Worm (Caenorhabditis elegans): ENCODE data around the gene F21C10.13.

The F21C10.13 gene

ce11 chrV:9095613-9096317 is 26.3 kb upstream of the F21C10.13 start, which contains the start of gene F21C10.10 (continued):
- TF ChIP-seq alr-1 (tag; optimal IDR thresholded peaks at IDR 0.05; ENCODE audit: borderline replicate concordance) = no peak
- peak; percentile 87 for TF ChIP-seq mep-1 (tag; optimal IDR thresholded peaks at IDR 0.05)
- no peak for TF ChIP-seq C34B4.2 (tag; optimal IDR thresholded peaks at IDR 0.05)

- TF ChIP-seq lsy-2 (tag; optimal IDR thresholded peaks at IDR 0.05) = no peak
- no peak for TF ChIP-seq snu-23 (GFP tag; optimal IDR thresholded peaks at IDR 0.05)
- TF ChIP-seq C16A3.4 (tag; optimal IDR thresholded peaks at IDR 0.05) = peak; percentile 1
- TF ChIP-seq hpl-2 (GFP tag; optimal IDR thresholded peaks at IDR 0.05) = no peak
- no peak for TF ChIP-seq elt-3 (tag; optimal IDR thresholded peaks at IDR 0.05)
- TF ChIP-seq nhr-71 (tag; optimal IDR thresholded peaks at IDR 0.05) = no peak
- TF ChIP-seq nhr-76 (tag; optimal IDR thresholded peaks at IDR 0.05) = no peak
- no peak for TF ChIP-seq grh-1 (GFP tag; IDR thresholded peaks at IDR 0.05)
- no peak for TF ChIP-seq dsc-1 (tag; optimal IDR thresholded peaks at IDR 0.05)
- TF ChIP-seq Y116A8C.19 (tag; optimal IDR thresholded peaks at IDR 0.05; ENCODE audit: borderline replicate concordance) = no peak
- TF ChIP-seq efl-1 (optimal IDR thresholded peaks at IDR 0.05) = no peak
- TF ChIP-seq efl-1 (GFP tag; optimal IDR thresholded peaks at IDR 0.05 in 1 of 2) = peak in 1 of 2 experiments; percentile 72
- TF ChIP-seq mab-9 (GFP tag; IDR thresholded peaks at IDR 0.05) = no peak
- TF ChIP-seq efl-3 (GFP tag; optimal IDR thresholded peaks at IDR 0.05) = no peak
- TF ChIP-seq egl-13 (tag; optimal IDR thresholded peaks at IDR 0.05) = no peak
- TF ChIP-seq fos-1 (tag; optimal IDR thresholded peaks at IDR 0.05) = no peak
- TF ChIP-seq unc-86 (tag; optimal IDR thresholded peaks at IDR 0.05) = no peak
- TF ChIP-seq F16B12.6 (tag; optimal IDR thresholded peaks at IDR 0.05) = no peak
- no peak for TF ChIP-seq tlp-1 (tag; optimal IDR thresholded peaks at IDR 0.05)
- TF ChIP-seq tbx-2 (tag; optimal IDR thresholded peaks at IDR 0.05) = no peak
- no peak for TF ChIP-seq fkh-4 (tag; optimal IDR thresholded peaks at IDR 0.05; ENCODE audit: borderline replicate concordance)
- TF ChIP-seq nhr-77 (tag; optimal IDR thresholded peaks at IDR 0.05) = no peak
- TF ChIP-seq ceh-88 (GFP tag; IDR thresholded peaks at IDR 0.05) = no peak
- TF ChIP-seq hlh-4 (tag; optimal IDR thresholded peaks at IDR 0.05) = no peak
- peak; percentile 18 for TF ChIP-seq ama-1 (optimal IDR thresholded peaks at IDR 0.05)
- peak; percentile 59 for TF ChIP-seq nhr-85 (tag)
- TF ChIP-seq nhr-11 (tag; optimal IDR thresholded peaks at IDR 0.05) = no peak
- no peak for TF ChIP-seq rnt-1 (tag; optimal IDR thresholded peaks at IDR 0.05)
- no peak for TF ChIP-seq nhr-237 (tag; optimal IDR thresholded peaks at IDR 0.05)
- TF ChIP-seq nhr-20 (tag; optimal IDR thresholded peaks at IDR 0.05) = peak; percentile 15
- no peak for TF ChIP-seq sup-37 (GFP tag; optimal IDR thresholded peaks at IDR 0.05)
- TF ChIP-seq hlh-17 (GFP tag; optimal IDR thresholded peaks at IDR 0.05; ENCODE audit: borderline replicate concordance) = no peak
- peak in 1 of 2 experiments; percentile 2 for TF ChIP-seq lin-35 (GFP tag; optimal IDR thresholded peaks at IDR 0.05)
- no peak for TF ChIP-seq nhr-28 (tag; optimal IDR thresholded peaks at IDR 0.05)
- no peak for TF ChIP-seq zag-1 (tag; optimal IDR thresholded peaks at IDR 0.05)
- TF ChIP-seq unc-98 (GFP tag; IDR thresholded peaks at IDR 0.05) = no peak
- TF ChIP-seq lin-14 (GFP tag; optimal IDR thresholded peaks at IDR 0.05) = peak; percentile 14
These were observed 25.4 kb upstream of the F21C10.13 start for ce11 chrV:9096674-9097073.

- no peak for TF ChIP-seq nhr-12 (tag; optimal IDR thresholded peaks at IDR 0.05)
- peak; percentile 9 for TF ChIP-seq elt-2 (tag; optimal IDR thresholded peaks at IDR 0.05)
- no peak for TF ChIP-seq alr-1 (tag; optimal IDR thresholded peaks at IDR 0.05; ENCODE audit: borderline replicate concordance)
- TF ChIP-seq ceh-88 (GFP tag; IDR thresholded peaks at IDR 0.05) = 0 out of 2 replicates have a peak, but pooled peaks have one; percentile 19
- TF ChIP-seq ceh-63 (GFP tag; optimal IDR thresholded peaks at IDR 0.05) = no peak
- TF ChIP-seq zip-4 (GFP tag; optimal IDR thresholded peaks at IDR 0.05) = no peak
- no peak for TF ChIP-seq sup-37 (GFP tag; optimal IDR thresholded peaks at IDR 0.05)
- TF ChIP-seq zag-1 (tag; optimal IDR thresholded peaks at IDR 0.05) = no peak
- TF ChIP-seq lin-35 (GFP tag; optimal IDR thresholded peaks at IDR 0.05) = peak in 1 of 2 experiments; percentile 24
- TF ChIP-seq lir-3 (tag; optimal IDR thresholded peaks at IDR 0.05; ENCODE audit: poor library complexity) = peak; percentile 44
These were observed 24.9 kb upstream of the F21C10.13 start for ce11 chrV:9097213-9097612.
